Fruit fly (Drosophila melanogaster): ENCODE results near the gene PolG1.

The PolG1 gene

DNA sequence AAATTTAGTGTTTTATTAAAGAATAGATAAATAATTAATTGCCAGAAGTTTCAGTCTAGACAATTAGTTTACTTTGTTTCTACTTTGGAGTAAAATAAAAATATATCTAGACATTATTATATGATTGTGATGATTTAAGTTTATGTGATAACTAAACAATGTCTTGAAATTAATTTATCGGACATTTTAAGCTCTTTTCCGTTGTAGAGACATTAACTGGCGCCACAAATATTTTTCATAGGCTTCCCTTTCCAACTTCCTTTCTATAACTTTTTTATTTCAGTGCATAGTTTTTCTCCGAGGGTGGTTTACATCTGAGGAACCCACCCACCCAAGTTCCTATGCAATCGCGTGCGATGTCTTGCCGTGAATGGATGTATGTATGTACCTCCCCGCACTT, 49.1 kb upstream of the PolG1 start (continued):
- TF ChIP-seq CG9876 (GFP tag; optimal IDR thresholded peaks at IDR 0.05): no peak
- TF ChIP-seq lbe (GFP tag; optimal IDR thresholded peaks at IDR 0.05): no peak
- no peak for TF ChIP-seq CG12104 (GFP tag; optimal IDR thresholded peaks at IDR 0.05)
- no peak for TF ChIP-seq HmgD (GFP tag; optimal IDR thresholded peaks at IDR 0.05)
- TF ChIP-seq ttk (GFP tag; IDR thresholded peaks at IDR 0.05): no peak
- TF ChIP-seq pan (optimal IDR thresholded peaks at IDR 0.05): no peak
- no peak for TF ChIP-seq pan (GFP tag; optimal IDR thresholded peaks at IDR 0.05 in 1 of 2, IDR thresholded peaks at IDR 0.05 in 1 of 2)
- TF ChIP-seq CG11085 (GFP tag; IDR thresholded peaks at IDR 0.05): no peak
- TF ChIP-seq chm (GFP tag; IDR thresholded peaks at IDR 0.05): no peak
- TF ChIP-seq cg (GFP tag; optimal IDR thresholded peaks at IDR 0.05): no peak
- no peak for TF ChIP-seq amos (GFP tag; IDR thresholded peaks at IDR 0.05; ENCODE audit: partially characterized antibody)
- peak in 1 of 2 experiments; percentile 3 for TF ChIP-seq chif (GFP tag; optimal IDR thresholded peaks at IDR 0.05)
- no peak for TF ChIP-seq sens-2 (GFP tag; IDR thresholded peaks at IDR 0.05)
- no peak for TF ChIP-seq CG7987 (GFP tag; optimal IDR thresholded peaks at IDR 0.05)
- TF ChIP-seq ato (GFP tag; IDR thresholded peaks at IDR 0.05; ENCODE audit: partially characterized antibody): no peak
- peak; percentile 3 for TF ChIP-seq Abd-B (GFP tag; optimal IDR thresholded peaks at IDR 0.05)
- TF ChIP-seq slp2 (GFP tag; optimal IDR thresholded peaks at IDR 0.05): no peak
- TF ChIP-seq CG31365 (tag; optimal IDR thresholded peaks at IDR 0.05): no peak
- peak; percentile 17 for TF ChIP-seq CG1529 (GFP tag; optimal IDR thresholded peaks at IDR 0.05)
- no peak for TF ChIP-seq mirr (GFP tag; optimal IDR thresholded peaks at IDR 0.05)
- TF ChIP-seq br (optimal IDR thresholded peaks at IDR 0.05): no peak
- peak; percentile 50 for TF ChIP-seq CG12391 (tag; optimal IDR thresholded peaks at IDR 0.05)
- no peak for TF ChIP-seq fd102C (GFP tag; optimal IDR thresholded peaks at IDR 0.05)
- no peak for TF ChIP-seq Doc2 (GFP tag; IDR thresholded peaks at IDR 0.05)
- TF ChIP-seq CG17359 (tag; optimal IDR thresholded peaks at IDR 0.05): peak; percentile 25
- no peak for TF ChIP-seq CG3726 (GFP tag; IDR thresholded peaks at IDR 0.05)
- no peak for TF ChIP-seq Aef1 (GFP tag; IDR thresholded peaks at IDR 0.05)
- TF ChIP-seq CG3407 (GFP tag; optimal IDR thresholded peaks at IDR 0.05): peak; percentile 24
- peak; percentile 37 for TF ChIP-seq PHDP (tag; optimal IDR thresholded peaks at IDR 0.05)
- TF ChIP-seq tll (GFP tag; optimal IDR thresholded peaks at IDR 0.05): no peak
- no peak for TF ChIP-seq B-H1 (GFP tag; IDR thresholded peaks at IDR 0.05)
- peak; percentile 25 for TF ChIP-seq Xbp1 (GFP tag; optimal IDR thresholded peaks at IDR 0.05)
- TF ChIP-seq lmd (GFP tag; IDR thresholded peaks at IDR 0.05): peak; percentile 22; the same call in 1 of the 2 replicates
- TF ChIP-seq CG17612 (GFP tag; IDR thresholded peaks at IDR 0.05): no peak
- peak; percentile 37 for TF ChIP-seq CG33557 (GFP tag; optimal IDR thresholded peaks at IDR 0.05)
- no peak for TF ChIP-seq cwo (GFP tag; optimal IDR thresholded peaks at IDR 0.05)
- no peak for TF ChIP-seq Hr39 (optimal IDR thresholded peaks at IDR 0.05)
- no peak for TF ChIP-seq Gsc (GFP tag; IDR thresholded peaks at IDR 0.05)
- TF ChIP-seq CG6854 (GFP tag; optimal IDR thresholded peaks at IDR 0.05): no peak
- no peak for TF ChIP-seq ro (GFP tag; IDR thresholded peaks at IDR 0.05)
- no peak for TF ChIP-seq CG16779 (GFP tag; IDR thresholded peaks at IDR 0.05)
- TF ChIP-seq Nf-YC (tag; optimal IDR thresholded peaks at IDR 0.05): no peak
- peak; percentile 25 for TF ChIP-seq gcm (GFP tag; optimal IDR thresholded peaks at IDR 0.05)
- no peak for TF ChIP-seq CG4707 (GFP tag; optimal IDR thresholded peaks at IDR 0.05)
- TF ChIP-seq CG9727 (GFP tag; optimal IDR thresholded peaks at IDR 0.05): peak; percentile 30
- TF ChIP-seq lab (GFP tag; optimal IDR thresholded peaks at IDR 0.05): peak; percentile 18
- peak; percentile 36 for TF ChIP-seq CG30403 (GFP tag; optimal IDR thresholded peaks at IDR 0.05)
- TF ChIP-seq slbo (GFP tag; IDR thresholded peaks at IDR 0.05): no peak
- TF ChIP-seq CG4820 (GFP tag; optimal IDR thresholded peaks at IDR 0.05): peak; percentile 26
- no peak for TF ChIP-seq esg (GFP tag; conservative IDR thresholded peaks at IDR 0.05)
- TF ChIP-seq Myb (GFP tag; optimal IDR thresholded peaks at IDR 0.05): no peak
- TF ChIP-seq CG3281 (GFP tag; optimal IDR thresholded peaks at IDR 0.05): no peak
- TF ChIP-seq CG2202 (tag; optimal IDR thresholded peaks at IDR 0.05): no peak

All from whole organism, embryonic.